Worm (Caenorhabditis elegans): ENCODE measurements around the gene nlp-69.

ce11 chrV:20124393-20124792, 29.6 kb upstream of the nlp-69 start:
- TF ChIP-seq elt-3 (tag; optimal IDR thresholded peaks at IDR 0.05): no peak
- no peak for TF ChIP-seq nhr-237 (tag; optimal IDR thresholded peaks at IDR 0.05)
- no peak for TF ChIP-seq flh-1 (GFP tag; optimal IDR thresholded peaks at IDR 0.05)
- no peak for TF ChIP-seq unc-120 (tag; optimal IDR thresholded peaks at IDR 0.05; ENCODE audit: poor library complexity, severe bottlenecking)
- no peak for TF ChIP-seq mep-1 (tag; optimal IDR thresholded peaks at IDR 0.05)
- no peak for TF ChIP-seq snpc-4 (tag; optimal IDR thresholded peaks at IDR 0.05)
- TF ChIP-seq nhr-76 (tag; optimal IDR thresholded peaks at IDR 0.05): no peak
- TF ChIP-seq nhr-28 (tag; optimal IDR thresholded peaks at IDR 0.05): no peak
- TF ChIP-seq hlh-1 (tag; optimal IDR thresholded peaks at IDR 0.05): no peak
- no peak for TF ChIP-seq unc-62 (GFP tag; optimal IDR thresholded peaks at IDR 0.05)
- no peak for TF ChIP-seq nhr-12 (tag; optimal IDR thresholded peaks at IDR 0.05)
- no peak for TF ChIP-seq pha-4 (tag; optimal IDR thresholded peaks at IDR 0.05)
